Fruit fly (Drosophila melanogaster): ENCODE data around the gene Rrp6.

Gene Rrp6

DNA sequence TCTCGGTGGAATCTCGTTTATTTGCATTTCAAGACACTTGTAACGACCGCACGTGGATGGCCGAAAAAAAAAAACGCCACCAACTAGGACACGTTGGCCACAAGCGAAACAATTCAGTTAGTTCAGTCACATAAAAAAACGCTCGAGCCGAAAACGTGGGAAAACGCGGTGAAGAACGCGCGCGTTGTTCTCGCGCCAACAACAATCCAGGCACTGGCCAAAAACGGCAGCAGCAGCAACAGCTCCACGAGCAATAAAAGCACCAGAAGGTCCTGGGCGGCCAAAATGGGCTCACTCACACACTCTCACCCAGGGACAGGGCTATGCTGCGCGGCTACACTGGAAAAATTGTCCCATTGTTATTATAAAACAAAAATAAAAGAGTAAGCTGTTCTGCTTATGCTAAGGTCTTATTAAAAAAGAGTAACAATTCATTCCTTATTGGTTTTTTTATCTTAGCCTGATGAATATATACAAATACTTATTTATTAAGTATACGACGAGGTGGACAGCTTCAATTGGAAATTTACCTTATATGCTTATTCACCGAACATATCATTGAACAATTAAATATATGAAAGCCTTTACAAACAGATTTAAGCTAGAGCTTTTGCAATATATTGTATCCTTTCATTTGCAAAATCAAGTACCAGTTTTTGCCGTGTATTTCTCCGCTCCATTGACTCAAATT, 10.6 kb downstream of the Rrp6 start, which contains the start of gene btsz (continued):
- no peak for TF ChIP-seq tll (GFP tag; optimal IDR thresholded peaks at IDR 0.05)
- no peak for TF ChIP-seq CG9876 (GFP tag; optimal IDR thresholded peaks at IDR 0.05)
- no peak for TF ChIP-seq sc (optimal IDR thresholded peaks at IDR 0.05)
- no peak for TF ChIP-seq sc (GFP tag; optimal IDR thresholded peaks at IDR 0.05)
- TF ChIP-seq so (GFP tag; IDR thresholded peaks at IDR 0.05): no peak
- TF ChIP-seq CG34422 (GFP tag; IDR thresholded peaks at IDR 0.05): no peak
- no peak for TF ChIP-seq zf30C (GFP tag; optimal IDR thresholded peaks at IDR 0.05)
- TF ChIP-seq CG12155 (GFP tag; optimal IDR thresholded peaks at IDR 0.05): no peak
- no peak for TF ChIP-seq corto (GFP tag; optimal IDR thresholded peaks at IDR 0.05)
- TF ChIP-seq vvl (GFP tag; IDR thresholded peaks at IDR 0.05): no peak
- no peak for TF ChIP-seq ERR (GFP tag; optimal IDR thresholded peaks at IDR 0.05)
- TF ChIP-seq Scr (GFP tag; IDR thresholded peaks at IDR 0.05; ENCODE audit: partially characterized antibody): no peak
- no peak for TF ChIP-seq CG4617 (GFP tag; optimal IDR thresholded peaks at IDR 0.05; ENCODE audit: borderline replicate concordance)
- peak; percentile 23 for TF ChIP-seq Xbp1 (GFP tag; optimal IDR thresholded peaks at IDR 0.05)
- no peak for TF ChIP-seq rib (GFP tag; IDR thresholded peaks at IDR 0.05)
- no peak for TF ChIP-seq Myb (GFP tag; optimal IDR thresholded peaks at IDR 0.05)
- TF ChIP-seq dan (GFP tag; IDR thresholded peaks at IDR 0.05): no peak
- TF ChIP-seq pb (GFP tag; optimal IDR thresholded peaks at IDR 0.05): no peak
- TF ChIP-seq Ptx1 (GFP tag; IDR thresholded peaks at IDR 0.05): no peak
- no peak for TF ChIP-seq fu2 (GFP tag; optimal IDR thresholded peaks at IDR 0.05)
- no peak for TF ChIP-seq ssp (GFP tag; IDR thresholded peaks at IDR 0.05)
- no peak for TF ChIP-seq toy (GFP tag; IDR thresholded peaks at IDR 0.05)
- no peak for TF ChIP-seq pzg (GFP tag; optimal IDR thresholded peaks at IDR 0.05)
- TF ChIP-seq Bdp1 (GFP tag; optimal IDR thresholded peaks at IDR 0.05): no peak
- TF ChIP-seq Nf-YB (GFP tag; optimal IDR thresholded peaks at IDR 0.05): no peak
- TF ChIP-seq CG11560 (tag; IDR thresholded peaks at IDR 0.05): no peak
- TF ChIP-seq unc-4 (GFP tag; IDR thresholded peaks at IDR 0.05; ENCODE audit: partially characterized antibody): no peak
- peak; percentile 75 for TF ChIP-seq lab (GFP tag; optimal IDR thresholded peaks at IDR 0.05)
- peak; percentile 55 for TF ChIP-seq HHEX (GFP tag; optimal IDR thresholded peaks at IDR 0.05)
- no peak for TF ChIP-seq HLH3B (GFP tag; IDR thresholded peaks at IDR 0.05)
- no peak for TF ChIP-seq H2.0 (GFP tag; IDR thresholded peaks at IDR 0.05)
- peak; percentile 48 for TF ChIP-seq Nf-YC (tag; optimal IDR thresholded peaks at IDR 0.05)
- no peak for TF ChIP-seq CG11456 (GFP tag; IDR thresholded peaks at IDR 0.05)
- no peak for TF ChIP-seq shn (GFP tag; optimal IDR thresholded peaks at IDR 0.05)
- TF ChIP-seq prd (optimal IDR thresholded peaks at IDR 0.05): no peak
- TF ChIP-seq prd (GFP tag; IDR thresholded peaks at IDR 0.05): no peak
- no peak for TF ChIP-seq Dref (GFP tag; IDR thresholded peaks at IDR 0.05)
- TF ChIP-seq Dip2 (GFP tag; IDR thresholded peaks at IDR 0.05): no peak
- TF ChIP-seq Bgb (GFP tag; IDR thresholded peaks at IDR 0.05; ENCODE audit: partially characterized antibody): no peak
- no peak for TF ChIP-seq pum (GFP tag; optimal IDR thresholded peaks at IDR 0.05)
- TF ChIP-seq Hey (tag; optimal IDR thresholded peaks at IDR 0.05): no peak
- no peak for TF ChIP-seq aop (GFP tag; IDR thresholded peaks at IDR 0.05)
- peak; percentile 67 for TF ChIP-seq gem (tag; optimal IDR thresholded peaks at IDR 0.05)
- TF ChIP-seq CG15479 (GFP tag; optimal IDR thresholded peaks at IDR 0.05): no peak
- no peak for TF ChIP-seq CG7786 (GFP tag; optimal IDR thresholded peaks at IDR 0.05)
- TF ChIP-seq CG17328 (GFP tag; IDR thresholded peaks at IDR 0.05): no peak
- no peak for TF ChIP-seq CG3838 (GFP tag; optimal IDR thresholded peaks at IDR 0.05)
- TF ChIP-seq Tbp (GFP tag; optimal IDR thresholded peaks at IDR 0.05): no peak
- peak; percentile 27 for TF ChIP-seq tio (GFP tag; optimal IDR thresholded peaks at IDR 0.05)
- peak; percentile 6 for TF ChIP-seq CG13624 (GFP tag; optimal IDR thresholded peaks at IDR 0.05)
- peak; percentile 22 for TF ChIP-seq Dek (tag; optimal IDR thresholded peaks at IDR 0.05)
- peak; percentile 83 for TF ChIP-seq CG2678 (tag; optimal IDR thresholded peaks at IDR 0.05)
